Worm (Caenorhabditis elegans) whole organism, midembryonic: ENCODE results near the gene srw-38.

Source experiments
- cog-1 ChIP-seq: sonication (generic microtip); optimal IDR thresholded peaks from 2 replicates; lab custom pipeline; 2016; ENCODE audit warnings: missing genetic modification characterization, missing compliant biosample characterization
- flt-1 ChIP-seq: fragments of 200-800 bp; sonication (Bioruptor generic); IDR thresholded peaks from 2 replicates; pipeline ENCODE4 v1.3.6; 2022; ENCODE audit warnings: missing genetic modification characterization, missing compliant biosample characterization
- klf-2 ChIP-seq: fragments of 200-800 bp; sonication (Bioruptor generic); conservative IDR thresholded peaks from 2 replicates; pipeline ENCODE4 v1.3.6; 2022; ENCODE audit warnings: missing genetic modification reagents, missing genetic modification characterization, missing compliant biosample characterization
- ref-1 ChIP-seq: fragments of 200-800 bp; sonication (Bioruptor generic); conservative IDR thresholded peaks from 2 replicates; pipeline ENCODE4 v1.3.6; 2022; ENCODE audit warnings: missing genetic modification reagents, missing genetic modification characterization, missing compliant biosample characterization
- tab-1 ChIP-seq: fragments of 200-800 bp; sonication (Bioruptor generic); IDR thresholded peaks from 2 replicates; pipeline ENCODE4 v1.3.6; 2022; ENCODE audit warnings: missing genetic modification characterization, missing compliant biosample characterization
- ztf-23 ChIP-seq: fragments of 200-800 bp; sonication (Bioruptor generic); IDR thresholded peaks from 2 replicates; pipeline ENCODE4 v1.3.6; 2022; ENCODE audit warnings: missing genetic modification reagents, missing genetic modification characterization, missing compliant biosample characterization
- ztf-29 ChIP-seq: fragments of 200-800 bp; sonication (Bioruptor generic); IDR thresholded peaks from 2 replicates; pipeline ENCODE4 v1.3.6; 2022; ENCODE audit warnings: missing genetic modification reagents, missing genetic modification characterization, missing compliant biosample characterization

DNA sequence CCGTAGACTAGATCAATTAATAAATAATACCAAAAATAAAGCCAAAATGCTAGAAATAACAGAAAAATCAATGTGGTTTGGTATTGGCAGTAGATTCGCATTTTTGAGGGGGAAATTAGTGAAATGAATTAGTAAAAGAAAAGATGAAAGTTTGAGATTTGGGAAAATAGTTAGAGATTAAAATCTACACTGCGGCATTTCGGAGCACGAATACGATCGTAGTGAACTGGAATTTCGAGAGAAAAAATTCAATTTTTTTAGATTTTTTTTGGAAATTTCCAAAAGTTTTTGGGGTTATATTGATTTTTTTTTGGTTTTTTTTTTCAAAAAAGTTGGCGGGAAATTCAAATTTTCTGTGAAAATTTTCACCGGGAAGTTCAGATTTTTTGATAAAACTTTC, 31.6 kb downstream of the srw-38 start, which contains the start of gene Y116F11B.9:
- no peak for TF ChIP-seq flt-1
- TF ChIP-seq ztf-23, result no peak
- TF ChIP-seq ztf-29, result no peak
- no peak for TF ChIP-seq ref-1 (GFP tag; lab: Robert Waterston, UW)
- TF ChIP-seq klf-2 (GFP tag; lab: Robert Waterston, UW), result no peak
- TF ChIP-seq cog-1 (tag; lab: Kevin White, UChicago), result no peak
- no peak for TF ChIP-seq tab-1
